Fruit fly (Drosophila melanogaster) whole organism, adult: ENCODE data around the gene SclA.
A peak's percentile ranks its signal among the peaks of the same experiment; 100 is the strongest.

Source experiments
- CG11617 ChIP-seq: fragments of 200-800 bp; sonication (Bioruptor generic); optimal IDR thresholded peaks from 2 replicates; lab custom pipeline; 2017; ENCODE audit warnings: mild to moderate bottlenecking, missing biosample characterization, missing genetic modification reagents, missing genetic modification characterization
- CG12768 ChIP-seq: fragments of 200-800 bp; sonication (Bioruptor generic); optimal IDR thresholded peaks from 2 replicates; lab custom pipeline; 2017; ENCODE audit warnings: missing biosample characterization, missing genetic modification characterization, mild to moderate bottlenecking, moderate library complexity, missing genetic modification reagents
- CG14711 ChIP-seq: fragments of 200-800 bp; sonication (Bioruptor generic); optimal IDR thresholded peaks from 2 replicates; lab custom pipeline; 2018; ENCODE audit warnings: missing biosample characterization, mild to moderate bottlenecking, missing genetic modification characterization, moderate library complexity
- CG1620 ChIP-seq: fragments of 200-800 bp; sonication (Bioruptor generic); optimal IDR thresholded peaks from 2 replicates; lab custom pipeline; 2016; ENCODE audit warnings: missing biosample characterization, missing genetic modification characterization
- CG33017 ChIP-seq: fragments of 200-800 bp; sonication (Bioruptor generic); optimal IDR thresholded peaks from 2 replicates; lab custom pipeline; 2018; ENCODE audit warnings: missing biosample characterization, mild to moderate bottlenecking, missing genetic modification characterization, moderate library complexity
- CG5204 ChIP-seq: fragments of 200-800 bp; sonication (Bioruptor generic); optimal IDR thresholded peaks from 2 replicates; lab custom pipeline; 2016; ENCODE audit warnings: missing biosample characterization, missing genetic modification characterization
- CG7045 ChIP-seq: fragments of 200-800 bp; sonication (Bioruptor generic); optimal IDR thresholded peaks from 2 replicates; lab custom pipeline; 2017; ENCODE audit warnings: missing biosample characterization, mild to moderate bottlenecking, missing genetic modification characterization
- CG7101 ChIP-seq: fragments of 200-800 bp; sonication (Bioruptor generic); optimal IDR thresholded peaks from 2 replicates; lab custom pipeline; 2018; ENCODE audit warnings: missing biosample characterization, mild to moderate bottlenecking, missing genetic modification characterization, moderate library complexity
- Clk ChIP-seq: fragments of 200-800 bp; sonication (Bioruptor generic); optimal IDR thresholded peaks from 2 replicates; lab custom pipeline; 2017; ENCODE audit warnings: missing biosample characterization, missing genetic modification characterization
- Crg-1 ChIP-seq: fragments of 200-800 bp; sonication (Bioruptor generic); optimal IDR thresholded peaks from 2 replicates; lab custom pipeline; 2016; ENCODE audit warnings: missing biosample characterization, missing genetic modification characterization
- Hr96 ChIP-seq: fragments of 200-800 bp; sonication (Bioruptor generic); optimal IDR thresholded peaks from 2 replicates; lab custom pipeline; 2016; ENCODE audit warnings: missing biosample characterization, missing genetic modification characterization
- Mnt ChIP-seq: fragments of 200-800 bp; sonication (Bioruptor generic); optimal IDR thresholded peaks from 2 replicates; lab custom pipeline; 2016; ENCODE audit warnings: missing biosample characterization, mild to moderate bottlenecking, missing genetic modification characterization
- bab1 ChIP-seq: fragments of 200-800 bp; sonication (Bioruptor generic); optimal IDR thresholded peaks from 3 replicates; lab custom pipeline; 2019; ENCODE audit warnings: missing biosample characterization, mild to moderate bottlenecking, missing genetic modification characterization, moderate library complexity
- cic ChIP-seq: fragments of 200-800 bp; sonication (Bioruptor generic); optimal IDR thresholded peaks from 2 replicates; lab custom pipeline; 2017; ENCODE audit warnings: missing biosample characterization, mild to moderate bottlenecking, missing genetic modification characterization, moderate library complexity
- cnc ChIP-seq, 2 experiments: fragments of >200 bp; optimal IDR thresholded peaks; 2 replicates each; lab custom pipeline; 2017
- kay ChIP-seq: fragments of 200-800 bp; sonication (Bioruptor generic); peaks from one replicate; lab custom pipeline; 2016; ENCODE audit warnings: missing biosample characterization, missing genetic modification characterization, borderline replicate concordance
- ovo ChIP-seq: fragments of 200-800 bp; sonication (Bioruptor generic); optimal IDR thresholded peaks from 2 replicates; lab custom pipeline; 2016; ENCODE audit warnings: missing biosample characterization, missing genetic modification characterization
- pad ChIP-seq: fragments of 200-800 bp; sonication (Bioruptor generic); optimal IDR thresholded peaks from 3 replicates; lab custom pipeline; 2017; ENCODE audit warnings: missing biosample characterization, missing genetic modification characterization, mild to moderate bottlenecking, moderate library complexity, missing genetic modification reagents
- tj ChIP-seq: fragments of 200-800 bp; sonication (Bioruptor generic); optimal IDR thresholded peaks from 3 replicates; lab custom pipeline; 2017; ENCODE audit warnings: missing biosample characterization, mild to moderate bottlenecking, missing genetic modification characterization, moderate library complexity
- toe ChIP-seq: fragments of 200-800 bp; sonication (Bioruptor generic); optimal IDR thresholded peaks from 2 replicates; lab custom pipeline; 2016; ENCODE audit warnings: missing biosample characterization, missing genetic modification characterization

Gene SclA

DNA sequence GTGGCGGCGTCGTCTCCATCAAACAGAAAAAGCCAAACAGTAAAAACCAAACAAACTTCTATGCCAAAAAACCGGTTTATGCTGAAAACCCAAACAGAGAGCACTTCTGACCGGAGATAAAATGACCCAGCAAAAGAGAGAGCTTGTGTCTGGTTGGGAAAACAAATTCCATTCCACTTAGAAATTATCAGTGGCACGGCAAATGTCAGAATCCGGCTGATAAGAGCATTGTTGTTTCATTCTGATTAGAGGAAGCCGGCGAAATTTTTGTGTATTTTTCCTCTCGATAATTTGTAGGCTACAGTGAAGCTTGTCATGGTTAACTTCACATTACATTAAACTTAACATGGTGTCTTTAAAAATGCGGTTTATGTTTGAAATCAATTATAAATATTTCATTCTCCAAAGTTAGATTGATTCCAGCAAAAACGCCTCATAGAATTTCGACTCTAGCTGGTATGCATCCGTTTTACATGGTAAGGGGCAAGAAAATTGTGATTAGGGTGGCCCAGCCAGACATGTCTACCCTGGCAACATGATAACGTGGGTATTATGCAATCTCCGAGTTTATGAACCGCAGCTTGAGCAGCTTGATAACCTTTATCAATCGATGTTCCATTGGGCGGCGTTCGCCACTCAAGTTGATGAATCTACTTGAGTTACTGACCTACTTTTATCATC is 20.2 kb upstream of the SclA start:
- no peak for TF ChIP-seq kay (GFP tag; lab: Kevin White, UChicago)
- no peak for TF ChIP-seq Hr96
- no peak for TF ChIP-seq CG1620 (GFP tag; lab: Kevin White, UChicago)
- TF ChIP-seq Crg-1 (GFP tag; lab: Kevin White, UChicago), result no peak
- TF ChIP-seq cic (GFP tag; lab: Kevin White, UChicago), result no peak
- no peak for TF ChIP-seq CG5204 (GFP tag; lab: Kevin White, UChicago)
- TF ChIP-seq CG7045 (GFP tag; lab: Kevin White, UChicago), result no peak
- no peak for TF ChIP-seq Clk (GFP tag; lab: Kevin White, UChicago)
- no peak for TF ChIP-seq CG14711
- TF ChIP-seq Mnt (GFP tag; lab: Kevin White, UChicago), result no peak
- no peak for TF ChIP-seq pad (GFP tag; lab: Kevin White, UChicago)
- no peak for TF ChIP-seq tj
- TF ChIP-seq cnc (optimal IDR thresholded peaks at IDR 0.05; lab: Kevin White, UChicago), result no peak
- TF ChIP-seq CG33017 (tag; lab: Kevin White, UChicago), result no peak
- no peak for TF ChIP-seq bab1 (GFP tag; lab: Kevin White, UChicago)
- no peak for TF ChIP-seq CG7101 (tag; lab: Kevin White, UChicago)
- no peak for TF ChIP-seq toe (GFP tag; lab: Kevin White, UChicago)
- no peak for TF ChIP-seq CG12768 (GFP tag; lab: Kevin White, UChicago)

DNA sequence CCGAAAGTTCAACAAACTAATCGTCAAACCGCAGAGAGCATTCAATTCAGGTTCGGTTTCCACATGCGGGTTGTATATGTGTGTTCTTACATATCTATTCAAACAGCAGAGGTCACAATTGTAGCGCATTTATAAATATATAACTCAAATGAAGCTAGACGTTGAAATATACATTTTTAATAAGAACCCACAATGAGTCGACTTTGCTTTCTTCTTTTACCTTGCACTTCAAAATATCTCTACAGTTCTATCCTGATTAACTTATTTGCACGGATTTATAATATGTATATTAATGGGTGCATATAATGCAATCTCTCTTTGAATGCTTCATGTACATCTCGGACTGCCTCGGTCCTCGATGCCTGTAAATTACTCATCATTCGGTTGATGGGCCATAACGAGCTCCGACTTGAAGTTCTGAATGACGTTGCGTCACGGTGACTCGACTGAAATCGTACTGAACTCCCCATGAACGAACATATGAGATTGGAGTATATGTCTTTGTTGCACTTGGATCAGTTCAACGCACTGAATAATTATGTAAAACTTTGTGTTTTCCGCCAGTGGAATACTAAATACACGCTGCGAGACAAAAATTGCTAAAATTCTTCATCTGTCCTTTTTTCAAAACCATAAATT is 19.3 kb upstream of the SclA start:
- TF ChIP-seq CG7101 (tag; lab: Kevin White, UChicago) (no peak), CG5204 (GFP tag; lab: Kevin White, UChicago) (no peak), CG11617 (no peak), CG33017 (tag; lab: Kevin White, UChicago) (peak; percentile 23), pad (GFP tag; lab: Kevin White, UChicago) (no peak), cnc (optimal IDR thresholded peaks at IDR 0.05; lab: Kevin White, UChicago) (peak in 1 of 2 experiments; percentile 91), CG7045 (GFP tag; lab: Kevin White, UChicago) (peak; percentile 2), tj (no peak), CG1620 (GFP tag; lab: Kevin White, UChicago) (no peak), Mnt (GFP tag; lab: Kevin White, UChicago) (peak; percentile 1), Hr96 (no peak), kay (GFP tag; lab: Kevin White, UChicago) (peak; percentile 46), CG14711 (peak; percentile 14), Clk (GFP tag; lab: Kevin White, UChicago) (no peak), Crg-1 (GFP tag; lab: Kevin White, UChicago) (no peak)

DNA sequence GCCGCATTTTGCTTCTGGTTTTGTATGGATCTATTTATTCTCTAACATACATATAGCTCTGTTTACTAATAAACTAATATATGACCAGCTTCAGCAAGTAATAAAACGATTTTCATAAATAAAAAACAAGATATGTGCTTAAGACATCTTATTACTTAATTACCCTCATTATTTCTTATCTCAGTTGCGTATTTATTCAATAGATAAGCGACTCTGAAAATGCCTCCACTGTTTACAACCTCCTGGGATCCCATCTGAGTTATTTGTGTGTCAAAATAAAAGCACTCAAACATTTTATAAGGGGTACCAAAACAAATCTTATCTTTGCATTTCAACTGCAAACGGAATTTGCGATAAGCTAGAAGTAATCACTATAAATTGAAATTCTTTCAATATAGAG is 18.1 kb upstream of the SclA start:
- TF ChIP-seq CG14711, result peak; percentile 33
- TF ChIP-seq cic (GFP tag; lab: Kevin White, UChicago), result peak; percentile 78
- peak; percentile 23 for TF ChIP-seq bab1 (GFP tag; lab: Kevin White, UChicago)
- TF ChIP-seq Crg-1 (GFP tag; lab: Kevin White, UChicago), result no peak
- peak; percentile 92 for TF ChIP-seq kay (GFP tag; lab: Kevin White, UChicago)
- peak; percentile 76 for TF ChIP-seq CG7045 (GFP tag; lab: Kevin White, UChicago)
- no peak for TF ChIP-seq Hr96
- peak; percentile 59 for TF ChIP-seq CG12768 (GFP tag; lab: Kevin White, UChicago)
- peak; percentile 1 for TF ChIP-seq toe (GFP tag; lab: Kevin White, UChicago)
- TF ChIP-seq cnc (optimal IDR thresholded peaks at IDR 0.05; lab: Kevin White, UChicago), result no peak
- peak; percentile 32 for TF ChIP-seq pad (GFP tag; lab: Kevin White, UChicago)
- peak; percentile 82 for TF ChIP-seq CG33017 (tag; lab: Kevin White, UChicago)
- no peak for TF ChIP-seq Clk (GFP tag; lab: Kevin White, UChicago)
- TF ChIP-seq Mnt (GFP tag; lab: Kevin White, UChicago), result no peak
- peak; percentile 31 for TF ChIP-seq CG5204 (GFP tag; lab: Kevin White, UChicago)
- no peak for TF ChIP-seq tj
- TF ChIP-seq CG11617, result peak; percentile 54
- peak; percentile 20 for TF ChIP-seq ovo (GFP tag; lab: Kevin White, UChicago)
- TF ChIP-seq CG7101 (tag; lab: Kevin White, UChicago), result peak; percentile 50
- TF ChIP-seq CG1620 (GFP tag; lab: Kevin White, UChicago), result no peak

DNA sequence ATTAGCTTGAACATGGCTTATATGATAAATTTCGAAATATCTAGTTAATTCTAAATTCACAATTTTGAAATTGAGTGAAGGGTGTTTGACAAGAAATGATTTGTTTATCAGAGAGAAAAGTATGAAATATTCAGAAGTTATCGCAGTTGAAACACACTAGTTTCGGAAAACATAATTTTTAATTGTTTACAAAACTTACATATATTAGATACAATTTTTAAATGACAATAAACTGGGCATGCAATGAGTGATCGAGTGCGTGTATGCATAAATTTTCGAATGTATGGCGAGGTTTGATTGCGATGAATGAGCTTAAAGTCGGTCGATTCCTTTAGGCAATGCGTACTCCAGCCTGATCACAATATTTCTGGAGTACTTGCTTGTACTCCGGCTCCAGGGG is 16.8 kb upstream of the SclA start, which contains the start of gene CG13280:
Gene CG13280, minus strand, starts transcription at position 101 of the 400 bp plus-strand sequence.
- TF ChIP-seq CG7045 (GFP tag; lab: Kevin White, UChicago), result no peak
- TF ChIP-seq CG14711, result no peak
- TF ChIP-seq kay (GFP tag; lab: Kevin White, UChicago), result no peak
- no peak for TF ChIP-seq CG33017 (tag; lab: Kevin White, UChicago)
- TF ChIP-seq toe (GFP tag; lab: Kevin White, UChicago), result no peak
- no peak for TF ChIP-seq cnc (optimal IDR thresholded peaks at IDR 0.05; lab: Kevin White, UChicago)
- TF ChIP-seq CG11617, result no peak
- no peak for TF ChIP-seq CG5204 (GFP tag; lab: Kevin White, UChicago)
- no peak for TF ChIP-seq Clk (GFP tag; lab: Kevin White, UChicago)
- TF ChIP-seq pad (GFP tag; lab: Kevin White, UChicago), result no peak
- no peak for TF ChIP-seq CG7101 (tag; lab: Kevin White, UChicago)
- TF ChIP-seq bab1 (GFP tag; lab: Kevin White, UChicago), result no peak
- no peak for TF ChIP-seq CG12768 (GFP tag; lab: Kevin White, UChicago)

DNA sequence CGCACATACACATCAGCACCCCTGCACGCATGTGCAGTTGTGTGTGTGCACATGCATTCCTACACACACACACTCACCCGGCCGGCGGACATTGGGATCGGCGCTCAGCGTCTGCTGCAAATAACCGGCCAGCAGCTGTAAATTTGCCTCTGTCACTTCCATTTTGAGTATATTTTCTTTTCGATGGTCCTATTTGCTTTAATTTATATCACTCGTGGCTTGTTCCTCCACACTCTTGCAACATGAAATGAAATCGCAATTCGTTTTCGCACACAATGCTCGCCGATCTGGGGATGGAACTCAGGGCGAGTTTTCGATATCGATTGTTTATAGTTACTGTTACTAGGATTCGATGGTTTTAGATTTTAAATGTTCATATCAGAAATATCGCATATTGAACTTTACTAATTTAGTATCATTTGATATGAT is 12.9 kb upstream of the SclA start, which contains the start of gene Cse1:
Gene Cse1, minus strand, starts transcription at position 303 of the 429 bp plus-strand sequence.
- TF ChIP-seq Clk (GFP tag; lab: Kevin White, UChicago) (no peak), Mnt (GFP tag; lab: Kevin White, UChicago) (peak; percentile 53), tj (no peak), kay (GFP tag; lab: Kevin White, UChicago) (no peak), toe (GFP tag; lab: Kevin White, UChicago) (no peak), Crg-1 (GFP tag; lab: Kevin White, UChicago) (peak; percentile 12), CG11617 (peak; percentile 7), CG7045 (GFP tag; lab: Kevin White, UChicago) (no peak), bab1 (GFP tag; lab: Kevin White, UChicago) (peak; percentile 10), pad (GFP tag; lab: Kevin White, UChicago) (no peak)
